Fruit fly (Drosophila melanogaster) whole organism, embryonic: ENCODE measurements around the gene CG31207.

Experiments used
- C15 ChIP-seq: fragments of 200-800 bp; sonication (Bioruptor generic); IDR thresholded peaks from 3 replicates; pipeline ENCODE4 v1.3.6; 2022; ENCODE audit warnings: missing biosample characterization, missing genetic modification characterization
- CG10959 ChIP-seq: fragments of 200-800 bp; sonication (Bioruptor generic); IDR thresholded peaks from 2 replicates; pipeline ENCODE4 v1.3.6; 2022; ENCODE audit warnings: missing biosample characterization, missing genetic modification characterization
- CG11247 ChIP-seq: fragments of 200-800 bp; sonication (Bioruptor generic); IDR thresholded peaks from 2 replicates; pipeline ENCODE4 v1.3.6; 2022; ENCODE audit warnings: missing biosample characterization, missing genetic modification characterization
- CG12236 ChIP-seq: fragments of 200-800 bp; sonication (Bioruptor generic); optimal IDR thresholded peaks from 2 replicates; lab custom pipeline; 2016; ENCODE audit warnings: missing biosample characterization, missing genetic modification characterization
- CG12769 ChIP-seq: fragments of 200-800 bp; sonication (Bioruptor generic); optimal IDR thresholded peaks from 2 replicates; lab custom pipeline; 2019; ENCODE audit warnings: missing biosample characterization, mild to moderate bottlenecking, missing genetic modification characterization, moderate library complexity
- CG12942 ChIP-seq: fragments of 200-800 bp; sonication (Bioruptor generic); optimal IDR thresholded peaks from 3 replicates; lab custom pipeline; 2016; ENCODE audit warnings: missing biosample characterization, missing genetic modification characterization
- CG15011 ChIP-seq: fragments of 200-800 bp; sonication (Bioruptor generic); optimal IDR thresholded peaks from 3 replicates; lab custom pipeline; 2018; ENCODE audit warnings: missing biosample characterization, mild to moderate bottlenecking, missing genetic modification characterization
- CG1792 ChIP-seq: fragments of 200-800 bp; sonication (Bioruptor generic); optimal IDR thresholded peaks from 2 replicates; lab custom pipeline; 2016; ENCODE audit warnings: missing biosample characterization, missing genetic modification characterization
- CG1832 ChIP-seq: fragments of 200-800 bp; sonication (Bioruptor generic); optimal IDR thresholded peaks from 2 replicates; lab custom pipeline; 2017; ENCODE audit warnings: missing biosample characterization, mild to moderate bottlenecking, missing genetic modification characterization, inconsistent platforms
- CG18599 ChIP-seq: fragments of 200-800 bp; sonication (Bioruptor generic); optimal IDR thresholded peaks from 3 replicates; lab custom pipeline; 2017; ENCODE audit warnings: missing biosample characterization, missing genetic modification characterization, mild to moderate bottlenecking, moderate library complexity, missing genetic modification reagents
- CG32772 ChIP-seq: fragments of 200-800 bp; sonication (Bioruptor generic); IDR thresholded peaks from 2 replicates; pipeline ENCODE4 v1.3.6; 2022; ENCODE audit warnings: missing biosample characterization, missing genetic modification characterization
- CG3281 ChIP-seq: fragments of 200-800 bp; sonication (Bioruptor generic); optimal IDR thresholded peaks from 3 replicates; lab custom pipeline; 2017; ENCODE audit warnings: missing biosample characterization, mild to moderate bottlenecking, missing genetic modification characterization
- CG34376 ChIP-seq: fragments of 200-800 bp; sonication (Bioruptor generic); optimal IDR thresholded peaks from 2 replicates; lab custom pipeline; 2018; ENCODE audit warnings: missing biosample characterization, mild to moderate bottlenecking, missing genetic modification characterization
- CG4282 ChIP-seq: fragments of 200-800 bp; sonication (Bioruptor generic); optimal IDR thresholded peaks from 2 replicates; lab custom pipeline; 2016; ENCODE audit warnings: missing biosample characterization, missing genetic modification characterization
- CG8290 ChIP-seq, 3 experiments: fragments of 200-800 bp; sonication (Bioruptor generic); optimal IDR thresholded peaks; 2 replicates each; lab custom pipeline; 2016 to 2019; ENCODE audit warnings: missing biosample characterization in 3 of 3, missing genetic modification characterization in 3 of 3, mild to moderate bottlenecking in 2 of 3, moderate library complexity in 1 of 3
- Dbx ChIP-seq: fragments of 200-800 bp; sonication (Bioruptor generic); IDR thresholded peaks from 3 replicates; pipeline ENCODE4 v1.3.6; 2022; ENCODE audit warnings: missing biosample characterization, missing genetic modification characterization
- Dip2 ChIP-seq: fragments of 200-800 bp; sonication (Bioruptor generic); IDR thresholded peaks from 2 replicates; pipeline ENCODE4 v1.3.6; 2022; ENCODE audit warnings: missing biosample characterization, missing genetic modification characterization
- Ets65A ChIP-seq: fragments of 200-800 bp; sonication (Bioruptor generic); peaks from one replicate; lab custom pipeline; 2016; ENCODE audit warnings: missing biosample characterization, missing genetic modification characterization
- Fer3 ChIP-seq: fragments of 200-800 bp; sonication (Bioruptor generic); optimal IDR thresholded peaks from 2 replicates; lab custom pipeline; 2018; ENCODE audit warnings: missing biosample characterization, mild to moderate bottlenecking, missing genetic modification characterization, moderate library complexity
- GATAe ChIP-seq: fragments of 200-800 bp; sonication (Bioruptor generic); conservative IDR thresholded peaks from 2 replicates; pipeline ENCODE4 v1.3.6; 2022; ENCODE audit warnings: missing biosample characterization, missing genetic modification characterization
- Hey ChIP-seq: fragments of 200-800 bp; sonication (Bioruptor generic); optimal IDR thresholded peaks from 3 replicates; lab custom pipeline; 2018; ENCODE audit warnings: missing biosample characterization, mild to moderate bottlenecking, missing genetic modification characterization
- HmgZ ChIP-seq: fragments of 200-800 bp; sonication (Bioruptor generic); optimal IDR thresholded peaks from 2 replicates; lab custom pipeline; 2018; ENCODE audit warnings: missing biosample characterization, mild to moderate bottlenecking, missing genetic modification characterization
- MBD-R2 ChIP-seq: fragments of 200-800 bp; sonication (Bioruptor generic); IDR thresholded peaks from 2 replicates; pipeline ENCODE4 v1.3.6; 2022; ENCODE audit warnings: missing biosample characterization, missing genetic modification characterization
- Med ChIP-seq: fragments of 200-800 bp; sonication (Bioruptor generic); peaks from one replicate; lab custom pipeline; 2016; ENCODE audit warnings: missing biosample characterization, missing genetic modification characterization, mild to moderate bottlenecking, inconsistent platforms, moderate library complexity
- Nf-YB ChIP-seq: fragments of 200-800 bp; sonication (Bioruptor generic); optimal IDR thresholded peaks from 3 replicates; lab custom pipeline; 2019; ENCODE audit warnings: missing biosample characterization, mild to moderate bottlenecking, missing genetic modification characterization, moderate library complexity
- Nf-YC ChIP-seq: fragments of 200-800 bp; optimal IDR thresholded peaks from 3 replicates; lab custom pipeline; 2019; ENCODE audit warnings: missing biosample characterization, mild to moderate bottlenecking, missing genetic modification characterization, moderate library complexity
- cg ChIP-seq: fragments of 200-800 bp; sonication (Bioruptor generic); optimal IDR thresholded peaks from 3 replicates; lab custom pipeline; 2019; ENCODE audit warnings: missing biosample characterization, mild to moderate bottlenecking, missing genetic modification characterization, moderate library complexity
- crol ChIP-seq: fragments of 200-800 bp; sonication (Bioruptor generic); IDR thresholded peaks from 2 replicates; pipeline ENCODE4 v1.3.6; 2022; ENCODE audit warnings: missing biosample characterization, missing genetic modification characterization
- cwo ChIP-seq: fragments of 200-800 bp; sonication (Bioruptor generic); optimal IDR thresholded peaks from 3 replicates; lab custom pipeline; 2017; ENCODE audit warnings: missing biosample characterization, missing genetic modification characterization, mild to moderate bottlenecking, moderate library complexity, missing genetic modification reagents
- exex ChIP-seq: fragments of 200-800 bp; sonication (Bioruptor generic); optimal IDR thresholded peaks from 4 replicates; lab custom pipeline; 2018; ENCODE audit warnings: missing biosample characterization, mild to moderate bottlenecking, missing genetic modification characterization, moderate library complexity
- eyg ChIP-seq: fragments of 200-800 bp; sonication (Bioruptor generic); optimal IDR thresholded peaks from 3 replicates; lab custom pipeline; 2016; ENCODE audit warnings: missing biosample characterization, missing genetic modification characterization
- fd96Cb ChIP-seq: fragments of 200-800 bp; sonication (Bioruptor generic); optimal IDR thresholded peaks from 2 replicates; lab custom pipeline; 2018; ENCODE audit warnings: missing biosample characterization, mild to moderate bottlenecking, missing genetic modification characterization, moderate library complexity
- gcm ChIP-seq: fragments of 200-800 bp; sonication (Bioruptor generic); optimal IDR thresholded peaks from 2 replicates; lab custom pipeline; 2019; ENCODE audit warnings: missing biosample characterization, mild to moderate bottlenecking, missing genetic modification characterization, moderate library complexity
- grn ChIP-seq: fragments of 200-800 bp; sonication (Bioruptor generic); optimal IDR thresholded peaks from 3 replicates; lab custom pipeline; 2017; ENCODE audit warnings: missing biosample characterization, missing genetic modification characterization
- gt ChIP-seq: fragments of 200-800 bp; sonication (Bioruptor generic); IDR thresholded peaks from 2 replicates; pipeline ENCODE4 v1.3.6; 2022; ENCODE audit warnings: missing biosample characterization, missing genetic modification characterization
- h ChIP-seq: fragments of >200 bp; optimal IDR thresholded peaks from 2 replicates; lab custom pipeline; 2017
- lab ChIP-seq: fragments of 200-800 bp; sonication (Bioruptor generic); optimal IDR thresholded peaks from 3 replicates; lab custom pipeline; 2017; ENCODE audit warnings: missing biosample characterization, missing genetic modification characterization, mild to moderate bottlenecking, moderate library complexity, missing genetic modification reagents
- lmd ChIP-seq: fragments of 200-800 bp; sonication (Bioruptor generic); IDR thresholded peaks from 2 replicates; pipeline ENCODE4 v1.3.6; 2022; ENCODE audit warnings: missing biosample characterization, missing genetic modification characterization
- mirr ChIP-seq: fragments of 200-800 bp; sonication (Bioruptor generic); optimal IDR thresholded peaks from 3 replicates; lab custom pipeline; 2018; ENCODE audit warnings: missing biosample characterization, mild to moderate bottlenecking, missing genetic modification characterization
- sd ChIP-seq: fragments of 200-800 bp; sonication (Bioruptor generic); optimal IDR thresholded peaks from 3 replicates; lab custom pipeline; 2018; ENCODE audit warnings: missing biosample characterization, mild to moderate bottlenecking, missing genetic modification characterization, moderate library complexity
- sug ChIP-seq: fragments of 200-800 bp; optimal IDR thresholded peaks from 2 replicates; lab custom pipeline; 2019; ENCODE audit warnings: missing biosample characterization, mild to moderate bottlenecking, missing genetic modification characterization, moderate library complexity
- vnd ChIP-seq: fragments of 200-800 bp; sonication (Bioruptor generic); IDR thresholded peaks from 3 replicates; pipeline ENCODE4 v1.3.6; 2022; ENCODE audit warnings: missing biosample characterization, missing genetic modification characterization; ENCODE audit not compliant: partially characterized antibody

Gene CG31207

DNA sequence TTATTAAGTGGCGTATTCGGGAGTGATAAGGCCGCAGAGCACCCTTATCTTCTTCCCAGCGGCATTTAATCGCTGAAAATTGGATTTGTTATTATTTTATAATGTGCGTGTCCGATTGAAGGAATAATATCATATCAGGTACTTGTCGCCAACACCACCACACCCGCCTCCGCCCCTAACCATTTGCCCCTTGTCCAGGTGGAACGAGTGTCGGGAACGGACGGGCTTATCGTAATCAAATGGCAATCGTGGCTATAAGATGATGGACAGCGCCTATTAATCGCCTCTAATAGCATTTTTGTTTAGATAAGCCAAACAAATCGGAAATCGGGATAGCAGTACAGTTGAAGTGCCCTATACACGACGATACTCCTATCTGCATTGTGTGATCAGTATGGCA lies 31.4 kb upstream of the CG31207 start:
- no peak for TF ChIP-seq gt (GFP tag; lab: Robert Waterston, UW)
- TF ChIP-seq exex (tag; lab: Kevin White, UChicago): peak; percentile 100
- TF ChIP-seq HmgZ (tag; lab: Kevin White, UChicago): peak; percentile 53
- TF ChIP-seq CG12236 (GFP tag; lab: Kevin White, UChicago): no peak
- no peak for TF ChIP-seq CG32772 (GFP tag; lab: Robert Waterston, UW)
- no peak for TF ChIP-seq MBD-R2 (GFP tag; lab: Robert Waterston, UW)
- peak; percentile 81 for TF ChIP-seq sug
- peak; percentile 90 for TF ChIP-seq mirr
- TF ChIP-seq Hey (tag; lab: Kevin White, UChicago): peak; percentile 67
- no peak for TF ChIP-seq CG8290 (GFP tag; optimal IDR thresholded peaks at IDR 0.05; lab: Kevin White, UChicago)
- no peak for TF ChIP-seq CG8290 (tag; optimal IDR thresholded peaks at IDR 0.05; lab: Kevin White, UChicago)
- TF ChIP-seq grn (GFP tag; lab: Kevin White, UChicago): peak; percentile 99
- peak; percentile 55; the same call in 2 of the 3 replicates for TF ChIP-seq vnd (GFP tag; lab: Robert Waterston, UW)
- TF ChIP-seq fd96Cb (tag; lab: Kevin White, UChicago): no peak
- TF ChIP-seq CG12769: peak; percentile 94
- TF ChIP-seq Dbx (GFP tag; lab: Robert Waterston, UW): no peak
- TF ChIP-seq sd: peak; percentile 92
- TF ChIP-seq lmd: no peak
- TF ChIP-seq crol (GFP tag; lab: Robert Waterston, UW): peak; percentile 78; the same call in 1 of the 2 replicates
- TF ChIP-seq CG1792 (GFP tag; lab: Kevin White, UChicago): no peak
- TF ChIP-seq h (lab: Kevin White, UChicago): no peak
- TF ChIP-seq Dip2: no peak
- TF ChIP-seq CG18599: peak; percentile 11
- peak; percentile 11 for TF ChIP-seq lab (GFP tag; lab: Kevin White, UChicago)
- TF ChIP-seq Med: peak; percentile 38
- peak; percentile 40; the same call in 1 of the 2 replicates for TF ChIP-seq GATAe (GFP tag; lab: Robert Waterston, UW)
- TF ChIP-seq cwo: peak; percentile 11
- TF ChIP-seq CG34376 (GFP tag; lab: Kevin White, UChicago): peak; percentile 84

DNA sequence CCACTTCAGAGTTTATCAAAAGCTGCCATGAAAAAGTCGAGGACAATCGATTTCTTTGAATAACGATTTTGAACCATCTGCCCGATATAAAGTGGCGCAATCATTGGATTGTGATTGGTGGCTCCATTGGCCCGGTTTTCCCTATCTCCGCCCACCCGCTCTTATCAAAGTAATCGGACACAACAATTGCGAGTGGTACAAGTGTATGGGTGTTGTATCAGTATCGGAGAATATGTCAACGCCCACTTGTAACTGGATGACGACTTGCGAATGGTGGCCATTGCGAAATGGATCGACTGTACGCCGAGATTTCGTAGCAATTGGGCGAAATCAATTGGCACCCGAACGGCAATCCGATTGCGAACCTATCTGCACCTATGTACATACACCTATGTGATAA lies 30.8 kb upstream of the CG31207 start:
- TF ChIP-seq Nf-YC (tag; lab: Kevin White, UChicago) (peak; percentile 92), CG12942 (no peak), GATAe (GFP tag; lab: Robert Waterston, UW) (peak; percentile 57; the same call in 1 of the 2 replicates), Fer3 (tag; lab: Kevin White, UChicago) (no peak), gcm (GFP tag; lab: Kevin White, UChicago) (no peak), CG10959 (GFP tag; lab: Robert Waterston, UW) (no peak), CG1832 (GFP tag; lab: Kevin White, UChicago) (no peak), cg (GFP tag; lab: Kevin White, UChicago) (peak; percentile 1), Ets65A (peak; percentile 23), mirr (peak; percentile 13), eyg (GFP tag; lab: Kevin White, UChicago) (no peak), CG4282 (GFP tag; lab: Kevin White, UChicago) (no peak), Nf-YB (GFP tag; lab: Kevin White, UChicago) (peak; percentile 89), CG11247 (GFP tag; lab: Robert Waterston, UW) (no peak), C15 (no peak), CG15011 (GFP tag; lab: Kevin White, UChicago) (no peak), CG3281 (no peak)
